Fruit fly (Drosophila melanogaster): ENCODE data around the gene Sems.

The Sems gene

dm6 chr3L:20946944-20947343, 9.6 kb downstream of the Sems start:
- TF ChIP-seq Dfd (GFP tag; optimal IDR thresholded peaks at IDR 0.05) (peak; percentile 72), woc (GFP tag; optimal IDR thresholded peaks at IDR 0.05) (no peak)

DNA sequence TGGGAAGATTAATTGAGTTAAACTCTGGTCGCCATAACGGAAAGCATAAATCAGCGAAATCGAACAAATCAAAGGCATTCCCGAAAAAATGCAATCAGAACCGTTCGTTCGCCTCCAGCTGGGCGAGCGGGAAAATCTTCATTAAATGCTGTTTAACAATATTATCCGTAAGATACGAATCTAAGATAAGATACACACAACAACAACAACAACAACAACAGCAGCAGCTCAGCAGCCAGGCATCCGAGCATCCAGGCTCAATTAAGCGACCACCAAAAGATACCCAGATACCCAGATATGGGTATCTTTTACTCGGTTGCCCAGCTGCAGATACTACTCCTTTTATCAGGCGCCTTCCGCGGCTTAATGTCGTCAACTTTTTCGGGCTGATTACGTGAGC, 10.5 kb downstream of the Sems start:
- TF ChIP-seq Hr83 (GFP tag; optimal IDR thresholded peaks at IDR 0.05; ENCODE audit: poor library complexity, severe bottlenecking) (no peak), HLH106 (tag; optimal IDR thresholded peaks at IDR 0.05) (no peak), foxo (GFP tag; optimal IDR thresholded peaks at IDR 0.05) (no peak), ey (GFP tag; optimal IDR thresholded peaks at IDR 0.05) (no peak), Dfd (GFP tag; optimal IDR thresholded peaks at IDR 0.05) (no peak), lola (GFP tag; optimal IDR thresholded peaks at IDR 0.05) (no peak)

- TF ChIP-seq Hr83 (GFP tag; optimal IDR thresholded peaks at IDR 0.05; ENCODE audit: poor library complexity, severe bottlenecking), result peak; percentile 43
- no peak for TF ChIP-seq dmrt93B (GFP tag; optimal IDR thresholded peaks at IDR 0.05)
- TF ChIP-seq tai (GFP tag; optimal IDR thresholded peaks at IDR 0.05), result no peak
- TF ChIP-seq Rel (GFP tag; optimal IDR thresholded peaks at IDR 0.05), result no peak
- peak; percentile 2 for TF ChIP-seq Rel (tag; optimal IDR thresholded peaks at IDR 0.05)
- peak; percentile 14 for TF ChIP-seq OdsH (GFP tag; optimal IDR thresholded peaks at IDR 0.05)
These were observed 12.4 kb downstream of the Sems start for dm6 chr3L:20944180-20944579.

DNA sequence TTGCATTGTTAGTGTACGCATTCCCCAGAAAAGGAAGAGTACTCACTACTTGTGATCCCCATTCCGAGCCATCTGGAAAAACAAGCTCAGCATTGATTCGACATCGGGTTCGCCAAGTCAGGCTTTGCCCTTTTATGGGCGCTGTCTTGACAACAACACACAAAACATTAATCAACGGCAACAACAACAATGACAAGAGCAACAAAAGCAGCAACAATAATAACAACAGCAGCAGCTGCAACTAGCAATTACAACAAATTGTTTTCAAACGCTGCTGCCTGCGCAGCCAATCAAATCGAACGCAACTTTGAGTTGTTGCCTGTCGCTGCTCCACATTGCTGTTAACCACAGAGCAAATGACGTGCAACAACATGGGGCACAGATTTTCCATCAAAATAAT, 14.5 kb downstream of the Sems start:
- TF ChIP-seq OdsH (GFP tag; optimal IDR thresholded peaks at IDR 0.05), result no peak
- TF ChIP-seq Hnf4 (GFP tag; optimal IDR thresholded peaks at IDR 0.05), result no peak
- TF ChIP-seq tai (GFP tag; optimal IDR thresholded peaks at IDR 0.05), result no peak
- TF ChIP-seq dsf (GFP tag; optimal IDR thresholded peaks at IDR 0.05; ENCODE audit: borderline replicate concordance), result no peak
- TF ChIP-seq Hr78 (GFP tag; optimal IDR thresholded peaks at IDR 0.05), result no peak
- no peak for TF ChIP-seq sv (GFP tag; optimal IDR thresholded peaks at IDR 0.05)
- no peak for TF ChIP-seq psq (GFP tag; optimal IDR thresholded peaks at IDR 0.05)
- TF ChIP-seq usp (GFP tag; optimal IDR thresholded peaks at IDR 0.05), result no peak
- TF ChIP-seq Mio (GFP tag; optimal IDR thresholded peaks at IDR 0.05), result no peak
- no peak for TF ChIP-seq jim (GFP tag; optimal IDR thresholded peaks at IDR 0.05)
- no peak for TF ChIP-seq woc (GFP tag; optimal IDR thresholded peaks at IDR 0.05)
- no peak for TF ChIP-seq CG32264 (GFP tag; optimal IDR thresholded peaks at IDR 0.05)
- no peak for TF ChIP-seq foxo (GFP tag; optimal IDR thresholded peaks at IDR 0.05)
- no peak for TF ChIP-seq Sp1 (GFP tag; optimal IDR thresholded peaks at IDR 0.05)

DNA sequence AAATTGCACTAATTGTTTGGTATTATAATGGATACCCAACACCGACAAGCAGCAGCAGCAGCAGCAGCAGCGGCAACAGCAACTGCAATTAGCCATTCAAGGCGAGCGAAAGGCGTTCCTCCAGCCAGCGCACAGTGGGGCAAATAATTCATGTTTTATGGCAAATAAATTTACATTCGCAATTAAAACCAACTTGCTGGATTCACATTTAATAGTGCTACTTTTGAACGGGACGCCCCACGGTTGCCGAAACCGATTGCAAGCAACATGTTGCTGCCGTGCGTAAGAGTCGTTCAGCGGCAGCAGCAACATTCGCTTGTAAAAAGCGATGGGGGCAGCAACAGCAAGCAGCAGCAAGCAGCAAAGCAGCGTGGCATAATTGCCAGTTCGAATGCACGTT, 22.8 kb downstream of the Sems start:
- TF ChIP-seq CrebA (GFP tag; optimal IDR thresholded peaks at IDR 0.05; ENCODE audit: borderline replicate concordance) (no peak), Rel (GFP tag; optimal IDR thresholded peaks at IDR 0.05) (no peak), Rel (tag; optimal IDR thresholded peaks at IDR 0.05) (no peak), Vsx2 (GFP tag; optimal IDR thresholded peaks at IDR 0.05; ENCODE audit: partially characterized antibody) (no peak), OdsH (GFP tag; optimal IDR thresholded peaks at IDR 0.05) (no peak), Sp1 (GFP tag; optimal IDR thresholded peaks at IDR 0.05) (peak; percentile 10), sage (GFP tag; optimal IDR thresholded peaks at IDR 0.05) (no peak), rgr (GFP tag; optimal IDR thresholded peaks at IDR 0.05) (peak; percentile 19), CG9705 (GFP tag; optimal IDR thresholded peaks at IDR 0.05) (no peak), dmrt93B (GFP tag; optimal IDR thresholded peaks at IDR 0.05) (no peak), Abd-B (GFP tag; optimal IDR thresholded peaks at IDR 0.05) (no peak), ey (GFP tag; optimal IDR thresholded peaks at IDR 0.05) (peak; percentile 32), CG32264 (GFP tag; optimal IDR thresholded peaks at IDR 0.05) (no peak), Mio (GFP tag; optimal IDR thresholded peaks at IDR 0.05) (no peak), woc (GFP tag; optimal IDR thresholded peaks at IDR 0.05) (peak; percentile 48), tai (GFP tag; optimal IDR thresholded peaks at IDR 0.05) (no peak), dl (GFP tag; optimal IDR thresholded peaks at IDR 0.05; ENCODE audit: insufficient read depth in 1 of 2, partially characterized antibody in 2 of 2) (no peak), h (GFP tag; optimal IDR thresholded peaks at IDR 0.05) (peak; percentile 27), N (GFP tag; optimal IDR thresholded peaks at IDR 0.05) (no peak), brk (GFP tag; optimal IDR thresholded peaks at IDR 0.05) (no peak), usp (GFP tag; optimal IDR thresholded peaks at IDR 0.05) (no peak), br (GFP tag; optimal IDR thresholded peaks at IDR 0.05) (peak; percentile 21), Hr83 (GFP tag; optimal IDR thresholded peaks at IDR 0.05; ENCODE audit: poor library complexity, severe bottlenecking) (no peak), fru (GFP tag; optimal IDR thresholded peaks at IDR 0.05) (peak; percentile 34), dsf (GFP tag; optimal IDR thresholded peaks at IDR 0.05; ENCODE audit: borderline replicate concordance) (no peak), Hr78 (GFP tag; optimal IDR thresholded peaks at IDR 0.05) (no peak), HLH106 (tag; optimal IDR thresholded peaks at IDR 0.05) (peak; percentile 36), foxo (GFP tag; optimal IDR thresholded peaks at IDR 0.05) (peak in 1 of 2 experiments; percentile 24), Dfd (GFP tag; optimal IDR thresholded peaks at IDR 0.05) (peak; percentile 13), Hnf4 (GFP tag; optimal IDR thresholded peaks at IDR 0.05) (no peak), Myc (optimal IDR thresholded peaks at IDR 0.05) (no peak), jim (GFP tag; optimal IDR thresholded peaks at IDR 0.05) (no peak), lola (GFP tag; optimal IDR thresholded peaks at IDR 0.05) (no peak)
